Worm (Caenorhabditis elegans): ENCODE data around the gene F45G2.9.

- TF ChIP-seq ref-1 (GFP tag; conservative IDR thresholded peaks at IDR 0.05): no peak
- no peak for TF ChIP-seq med-1 (GFP tag; optimal IDR thresholded peaks at IDR 0.05; ENCODE audit: insufficient read depth)
- no peak for TF ChIP-seq flt-1 (GFP tag; IDR thresholded peaks at IDR 0.05)
- TF ChIP-seq tab-1 (GFP tag; IDR thresholded peaks at IDR 0.05): no peak
- TF ChIP-seq ztf-23 (GFP tag; IDR thresholded peaks at IDR 0.05): no peak
- no peak for TF ChIP-seq T22C8.4 (GFP tag; IDR thresholded peaks at IDR 0.05)
- no peak for TF ChIP-seq klf-2 (GFP tag; conservative IDR thresholded peaks at IDR 0.05)
- no peak for TF ChIP-seq ztf-29 (GFP tag; IDR thresholded peaks at IDR 0.05)
- no peak for TF ChIP-seq cog-1 (tag; optimal IDR thresholded peaks at IDR 0.05)
Measured at ce11 chrIII:13458978-13459596, 22.3 kb upstream of the F45G2.9 start, which contains the start of gene tag-164.

Measured in whole organism, midembryonic.